Worm (Caenorhabditis elegans): ENCODE measurements around the gene ugt-9.

ugt-9 gene

ce11 chrV:4895744-4896143 is at the start of gene ugt-9:
ugt-9 (plus strand) TSS chrV:4896048.
- no peak for TF ChIP-seq unc-62 (GFP tag; optimal IDR thresholded peaks at IDR 0.05)

ce11 chrV:4846507-4846906 is 49.3 kb upstream of the ugt-9 start:
- no peak for TF ChIP-seq unc-62 (GFP tag; optimal IDR thresholded peaks at IDR 0.05)

ce11 chrV:4847424-4847823 is 48.4 kb upstream of the ugt-9 start, which contains the start of gene abhd-5.1:
abhd-5.1 (plus strand) TSS chrV:4847653.
- TF ChIP-seq unc-62 (GFP tag; optimal IDR thresholded peaks at IDR 0.05) = no peak

ce11 chrV:4850446-4850845 is 45.4 kb upstream of the ugt-9 start:
- TF ChIP-seq unc-62 (GFP tag; optimal IDR thresholded peaks at IDR 0.05) = no peak

- no peak for TF ChIP-seq unc-62 (GFP tag; optimal IDR thresholded peaks at IDR 0.05)
Measured at ce11 chrV:4851138-4851537, 44.7 kb upstream of the ugt-9 start, which contains the start of gene nex-4. nex-4 (plus strand) TSS chrV:4851438.

ce11 chrV:4851969-4852368 is 43.9 kb upstream of the ugt-9 start:
- no peak for TF ChIP-seq unc-62 (GFP tag; optimal IDR thresholded peaks at IDR 0.05)

ce11 chrV:4857561-4857960 is 38.3 kb upstream of the ugt-9 start:
- TF ChIP-seq unc-62 (GFP tag; optimal IDR thresholded peaks at IDR 0.05) = no peak

ce11 chrV:4860525-4860924 is 35.3 kb upstream of the ugt-9 start:
- TF ChIP-seq unc-62 (GFP tag; optimal IDR thresholded peaks at IDR 0.05) = no peak

- TF ChIP-seq unc-62 (GFP tag; optimal IDR thresholded peaks at IDR 0.05) = no peak
Measured at ce11 chrV:4862737-4863136, 33.1 kb upstream of the ugt-9 start, which contains the start of gene C37H5.13. C37H5.13 (minus strand) TSS chrV:4862965.

ce11 chrV:4864330-4864729 is 31.5 kb upstream of the ugt-9 start:
- TF ChIP-seq unc-62 (GFP tag; optimal IDR thresholded peaks at IDR 0.05) = no peak

- no peak for TF ChIP-seq unc-62 (GFP tag; optimal IDR thresholded peaks at IDR 0.05)
Measured at ce11 chrV:4865364-4865763, 30.5 kb upstream of the ugt-9 start, which contains the start of gene srd-32. srd-32 (plus strand) TSS chrV:4865664.

- no peak for TF ChIP-seq unc-62 (GFP tag; optimal IDR thresholded peaks at IDR 0.05)
Measured at ce11 chrV:4867535-4867934, 28.3 kb upstream of the ugt-9 start.

ce11 chrV:4868698-4869097 is 27.1 kb upstream of the ugt-9 start:
- TF ChIP-seq unc-62 (GFP tag; optimal IDR thresholded peaks at IDR 0.05) = no peak

- TF ChIP-seq unc-62 (GFP tag; optimal IDR thresholded peaks at IDR 0.05) = no peak
Measured at ce11 chrV:4870627-4871026, 25.2 kb upstream of the ugt-9 start.

ce11 chrV:4871992-4872391 is 23.9 kb upstream of the ugt-9 start, which contains the start of gene srd-33:
srd-33 (plus strand) TSS chrV:4872292.
- TF ChIP-seq unc-62 (GFP tag; optimal IDR thresholded peaks at IDR 0.05) = no peak

ce11 chrV:4877587-4877986 is 18.3 kb upstream of the ugt-9 start, which contains the start of gene T19H12.6:
T19H12.6 (minus strand) TSS chrV:4877687.
- TF ChIP-seq unc-62 (GFP tag; optimal IDR thresholded peaks at IDR 0.05) = no peak

- no peak for TF ChIP-seq unc-62 (GFP tag; optimal IDR thresholded peaks at IDR 0.05)
Measured at ce11 chrV:4879251-4879650, 16.6 kb upstream of the ugt-9 start, which contains the start of gene T19H12.15. T19H12.15 (minus strand) TSS chrV:4879351.

- no peak for TF ChIP-seq unc-62 (GFP tag; optimal IDR thresholded peaks at IDR 0.05)
Measured at ce11 chrV:4881377-4881776, 14.5 kb upstream of the ugt-9 start, which contains the start of gene str-32. str-32 (minus strand) TSS chrV:4881477.

All from whole organism, dauer.